Fruit fly (Drosophila melanogaster): ENCODE data around the gene CG32409.

Gene CG32409

DNA sequence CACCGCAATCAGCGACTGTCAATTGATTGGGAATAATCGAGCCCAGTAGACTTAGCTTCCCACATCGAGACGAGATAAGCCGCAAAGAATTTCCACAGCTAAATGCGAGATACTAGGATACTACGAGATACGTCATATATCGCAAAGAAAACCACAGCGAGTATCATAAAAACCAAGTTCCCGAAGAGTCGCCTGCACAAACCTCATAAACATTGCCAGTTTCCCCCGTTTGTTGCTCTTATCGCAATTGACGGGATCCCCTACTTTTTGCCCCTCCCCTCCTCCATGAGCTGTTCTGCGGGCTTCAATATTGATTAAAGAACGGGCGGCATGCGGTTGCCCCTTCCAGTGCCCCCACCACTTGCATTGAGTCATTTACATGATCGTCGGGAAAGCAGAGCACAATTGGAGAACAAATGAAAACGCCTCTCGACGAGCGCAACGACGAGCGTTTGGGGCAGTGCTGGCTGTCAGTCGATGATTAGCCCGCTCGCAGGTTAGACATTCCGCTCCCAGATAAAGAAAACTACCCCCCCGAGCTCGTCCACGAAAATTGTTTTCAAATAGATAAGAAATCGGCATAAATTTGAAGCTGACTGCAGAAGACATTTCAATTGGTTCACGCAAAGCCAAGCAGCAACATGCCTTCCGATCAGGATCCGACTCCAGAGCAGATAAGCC, 22.8 kb downstream of the CG32409 start, which contains the start of gene CG32407:
Gene CG32407, plus strand, starts transcription at position 51 of the 681 bp plus-strand sequence.
- TF ChIP-seq CG5204 (GFP tag; optimal IDR thresholded peaks at IDR 0.05): no peak
- no peak for TF ChIP-seq bab1 (GFP tag; optimal IDR thresholded peaks at IDR 0.05)
- TF ChIP-seq tj (GFP tag; optimal IDR thresholded peaks at IDR 0.05): no peak
- TF ChIP-seq CG14711 (tag; optimal IDR thresholded peaks at IDR 0.05): no peak
- TF ChIP-seq ovo (GFP tag; optimal IDR thresholded peaks at IDR 0.05): peak; percentile 24
- TF ChIP-seq Crg-1 (GFP tag; optimal IDR thresholded peaks at IDR 0.05): peak; percentile 36
- TF ChIP-seq toe (GFP tag; optimal IDR thresholded peaks at IDR 0.05): peak; percentile 8
- TF ChIP-seq CG7045 (GFP tag; optimal IDR thresholded peaks at IDR 0.05): peak; percentile 6
- no peak for TF ChIP-seq kay (GFP tag; ENCODE audit: borderline replicate concordance)
- peak; percentile 59 for TF ChIP-seq cic (GFP tag; optimal IDR thresholded peaks at IDR 0.05)
- no peak for TF ChIP-seq Clk (GFP tag; optimal IDR thresholded peaks at IDR 0.05)
- peak; percentile 45 for TF ChIP-seq CG12768 (GFP tag; optimal IDR thresholded peaks at IDR 0.05)
- peak; percentile 23 for TF ChIP-seq CG7101 (tag; optimal IDR thresholded peaks at IDR 0.05)
- TF ChIP-seq CG11617 (GFP tag; optimal IDR thresholded peaks at IDR 0.05): peak; percentile 13
- no peak for TF ChIP-seq CG33017 (tag; optimal IDR thresholded peaks at IDR 0.05)
- TF ChIP-seq CG1620 (GFP tag; optimal IDR thresholded peaks at IDR 0.05): no peak
- TF ChIP-seq Hr96 (GFP tag; optimal IDR thresholded peaks at IDR 0.05): peak; percentile 53
- TF ChIP-seq Mnt (GFP tag; optimal IDR thresholded peaks at IDR 0.05): peak; percentile 71
- TF ChIP-seq cnc (optimal IDR thresholded peaks at IDR 0.05): no peak
- peak; percentile 64 for TF ChIP-seq pad (GFP tag; optimal IDR thresholded peaks at IDR 0.05)

DNA sequence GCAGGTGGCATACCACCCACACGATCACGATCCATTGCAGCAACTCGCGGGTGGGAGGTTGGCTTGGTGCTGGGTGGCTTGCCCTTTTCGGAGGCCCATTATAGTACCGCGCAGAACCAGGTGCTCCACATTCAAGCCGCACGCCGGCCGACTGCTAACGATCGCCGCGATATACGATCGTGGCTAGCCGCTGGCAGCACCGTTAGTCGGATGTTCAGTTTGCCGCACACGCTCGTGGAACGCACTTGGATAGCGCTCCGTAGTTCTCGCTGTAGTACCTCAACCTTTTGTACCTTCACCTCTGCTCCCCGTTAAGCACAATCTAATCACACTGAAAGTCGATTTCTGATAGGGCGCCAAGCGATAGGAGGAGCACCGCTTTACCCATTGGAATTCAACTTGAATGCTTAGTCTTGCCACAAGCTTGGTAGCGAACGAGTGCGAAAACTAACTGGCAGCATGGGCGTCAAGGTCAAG, 24.4 kb downstream of the CG32409 start, which contains the start of gene CG33523:
Gene CG33523, plus strand, starts transcription at position 217 of the 477 bp plus-strand sequence.
- TF ChIP-seq kay (GFP tag; ENCODE audit: borderline replicate concordance) (no peak), Hr96 (GFP tag; optimal IDR thresholded peaks at IDR 0.05) (peak; percentile 43), Crg-1 (GFP tag; optimal IDR thresholded peaks at IDR 0.05) (no peak), cic (GFP tag; optimal IDR thresholded peaks at IDR 0.05) (peak; percentile 39), CG5204 (GFP tag; optimal IDR thresholded peaks at IDR 0.05) (no peak), CG12768 (GFP tag; optimal IDR thresholded peaks at IDR 0.05) (peak; percentile 41), ovo (GFP tag; optimal IDR thresholded peaks at IDR 0.05) (peak; percentile 79), Mnt (GFP tag; optimal IDR thresholded peaks at IDR 0.05) (peak; percentile 42)

DNA sequence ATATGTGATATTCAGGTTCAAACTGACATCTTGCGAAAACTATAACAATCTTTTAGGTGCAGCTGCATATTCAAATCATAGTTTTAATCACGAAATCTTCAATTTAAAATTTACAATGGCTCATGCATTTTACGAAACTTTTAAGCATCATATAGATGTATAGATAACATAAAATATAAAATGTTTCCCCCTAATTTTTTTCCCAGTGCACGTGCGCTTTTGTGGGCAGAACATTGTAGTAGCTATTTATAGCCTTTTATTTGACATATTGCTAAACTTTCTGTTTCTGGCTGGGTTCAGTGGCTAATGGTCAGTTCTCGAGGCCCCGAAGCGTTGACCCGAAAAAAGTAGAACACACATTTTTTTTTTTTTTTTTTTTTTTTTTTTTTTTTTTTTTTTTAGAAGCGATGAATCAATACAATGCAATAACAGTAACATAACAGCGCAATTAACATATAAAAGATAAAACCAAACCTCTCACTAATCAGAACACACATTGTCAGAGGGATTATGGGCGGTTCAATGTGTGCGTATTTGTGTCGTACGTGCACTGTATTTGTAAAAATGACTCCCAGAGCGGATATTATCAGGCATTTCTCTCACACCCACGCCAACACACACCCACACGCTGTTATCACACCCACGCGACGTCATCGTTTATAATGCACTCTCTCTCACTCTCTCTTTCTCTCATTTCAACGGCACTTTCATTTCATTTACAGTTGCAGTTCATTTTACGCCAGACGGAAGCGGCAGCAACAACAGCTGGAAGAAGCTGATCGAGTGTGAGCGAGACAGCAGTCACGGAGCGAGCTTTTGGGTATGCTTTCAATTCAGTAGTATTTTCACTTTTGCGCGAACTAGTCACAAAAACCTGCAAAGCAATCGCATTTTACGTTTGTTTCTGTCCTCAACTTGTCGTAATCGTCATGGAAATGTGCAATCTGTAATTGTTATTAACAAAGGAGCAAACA, 27.0 kb downstream of the CG32409 start:
- peak; percentile 97 for TF ChIP-seq cic (GFP tag; optimal IDR thresholded peaks at IDR 0.05)
- TF ChIP-seq CG7101 (tag; optimal IDR thresholded peaks at IDR 0.05): peak; percentile 59
- peak; percentile 44 for TF ChIP-seq CG7045 (GFP tag; optimal IDR thresholded peaks at IDR 0.05)
- TF ChIP-seq pad (GFP tag; optimal IDR thresholded peaks at IDR 0.05): peak; percentile 33
- TF ChIP-seq cnc (optimal IDR thresholded peaks at IDR 0.05): no peak
- TF ChIP-seq Clk (GFP tag; optimal IDR thresholded peaks at IDR 0.05): no peak
- peak; percentile 67 for TF ChIP-seq bab1 (GFP tag; optimal IDR thresholded peaks at IDR 0.05)
- peak; percentile 22 for TF ChIP-seq Mnt (GFP tag; optimal IDR thresholded peaks at IDR 0.05)
- TF ChIP-seq toe (GFP tag; optimal IDR thresholded peaks at IDR 0.05): no peak
- TF ChIP-seq Hr96 (GFP tag; optimal IDR thresholded peaks at IDR 0.05): no peak
- TF ChIP-seq ovo (GFP tag; optimal IDR thresholded peaks at IDR 0.05): peak; percentile 98
- TF ChIP-seq CG11617 (GFP tag; optimal IDR thresholded peaks at IDR 0.05): no peak
- peak; percentile 14 for TF ChIP-seq CG14711 (tag; optimal IDR thresholded peaks at IDR 0.05)
- no peak for TF ChIP-seq CG1620 (GFP tag; optimal IDR thresholded peaks at IDR 0.05)
- peak; percentile 68 for TF ChIP-seq CG12768 (GFP tag; optimal IDR thresholded peaks at IDR 0.05)
- TF ChIP-seq CG33017 (tag; optimal IDR thresholded peaks at IDR 0.05): peak; percentile 67
- TF ChIP-seq tj (GFP tag; optimal IDR thresholded peaks at IDR 0.05): peak; percentile 68
- TF ChIP-seq CG5204 (GFP tag; optimal IDR thresholded peaks at IDR 0.05): no peak
- no peak for TF ChIP-seq kay (GFP tag; ENCODE audit: borderline replicate concordance)
- no peak for TF ChIP-seq Crg-1 (GFP tag; optimal IDR thresholded peaks at IDR 0.05)

DNA sequence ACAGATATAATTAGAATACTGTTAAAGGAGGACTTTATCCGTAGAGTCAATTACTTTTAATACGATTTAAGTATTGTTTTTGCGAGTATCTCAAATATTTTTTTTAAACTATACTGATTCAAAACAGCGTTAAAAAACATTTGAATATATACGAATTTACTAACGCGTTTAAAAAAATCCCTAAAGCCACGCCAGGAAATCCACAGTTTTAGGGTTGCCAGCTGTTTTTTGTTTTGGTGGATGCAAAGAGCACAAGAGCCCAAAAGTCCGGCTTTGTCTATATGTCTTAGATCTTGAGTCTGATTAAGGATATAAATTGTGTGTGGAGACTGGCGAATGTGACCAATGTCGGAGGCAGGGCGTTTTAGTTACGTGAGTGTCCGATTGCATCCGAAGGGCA, 28.2 kb downstream of the CG32409 start:
- TF ChIP-seq CG14711 (tag; optimal IDR thresholded peaks at IDR 0.05): peak; percentile 83
- TF ChIP-seq CG7101 (tag; optimal IDR thresholded peaks at IDR 0.05): no peak
- no peak for TF ChIP-seq cnc (optimal IDR thresholded peaks at IDR 0.05)
- TF ChIP-seq CG33017 (tag; optimal IDR thresholded peaks at IDR 0.05): no peak
- TF ChIP-seq Crg-1 (GFP tag; optimal IDR thresholded peaks at IDR 0.05): no peak
- no peak for TF ChIP-seq Mnt (GFP tag; optimal IDR thresholded peaks at IDR 0.05)

DNA sequence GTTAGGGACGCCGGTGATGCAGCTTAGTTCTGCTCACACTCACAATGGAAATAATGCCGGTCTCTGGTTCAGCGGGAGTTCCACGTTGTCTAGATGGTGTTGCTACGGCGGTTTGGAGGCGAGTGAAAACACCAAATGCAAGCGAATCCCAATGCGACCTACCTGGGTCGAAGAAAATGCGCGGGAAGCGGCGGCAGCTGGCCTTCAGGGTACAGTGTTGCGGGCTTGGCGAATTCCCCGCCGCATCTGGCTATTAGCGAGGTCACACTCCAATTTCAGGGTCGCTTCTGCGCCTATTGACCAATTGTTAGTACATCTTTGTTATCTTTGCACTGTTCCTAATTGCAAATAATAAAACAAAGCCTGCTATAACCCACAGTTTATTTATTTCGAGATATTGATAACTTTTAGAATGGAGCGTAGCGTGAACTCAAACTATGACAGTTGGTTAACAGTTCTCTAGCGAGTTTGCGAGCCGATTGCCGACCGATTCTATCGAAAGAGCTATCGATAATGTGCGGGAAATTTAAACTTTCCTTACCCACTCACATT, 33.1 kb downstream of the CG32409 start, which contains the start of gene Rcc1:
Gene Rcc1, minus strand, starts transcription at position 411 of the 552 bp plus-strand sequence.
- no peak for TF ChIP-seq CG1620 (GFP tag; optimal IDR thresholded peaks at IDR 0.05)
- TF ChIP-seq CG14711 (tag; optimal IDR thresholded peaks at IDR 0.05): peak; percentile 72
- TF ChIP-seq tj (GFP tag; optimal IDR thresholded peaks at IDR 0.05): no peak
- TF ChIP-seq ovo (GFP tag; optimal IDR thresholded peaks at IDR 0.05): no peak
- TF ChIP-seq bab1 (GFP tag; optimal IDR thresholded peaks at IDR 0.05): peak; percentile 21
- TF ChIP-seq CG12768 (GFP tag; optimal IDR thresholded peaks at IDR 0.05): no peak
- peak; percentile 25 for TF ChIP-seq Crg-1 (GFP tag; optimal IDR thresholded peaks at IDR 0.05)
- TF ChIP-seq Mnt (GFP tag; optimal IDR thresholded peaks at IDR 0.05): no peak
- TF ChIP-seq CG7045 (GFP tag; optimal IDR thresholded peaks at IDR 0.05): no peak
- TF ChIP-seq cic (GFP tag; optimal IDR thresholded peaks at IDR 0.05): no peak
- TF ChIP-seq Hr96 (GFP tag; optimal IDR thresholded peaks at IDR 0.05): peak; percentile 26
- no peak for TF ChIP-seq CG5204 (GFP tag; optimal IDR thresholded peaks at IDR 0.05)
- no peak for TF ChIP-seq CG11617 (GFP tag; optimal IDR thresholded peaks at IDR 0.05)
- TF ChIP-seq toe (GFP tag; optimal IDR thresholded peaks at IDR 0.05): peak; percentile 15
- peak; percentile 9 for TF ChIP-seq CG7101 (tag; optimal IDR thresholded peaks at IDR 0.05)
- TF ChIP-seq kay (GFP tag; ENCODE audit: borderline replicate concordance): no peak
- TF ChIP-seq Clk (GFP tag; optimal IDR thresholded peaks at IDR 0.05): no peak
- no peak for TF ChIP-seq CG33017 (tag; optimal IDR thresholded peaks at IDR 0.05)
- no peak for TF ChIP-seq pad (GFP tag; optimal IDR thresholded peaks at IDR 0.05)
- TF ChIP-seq cnc (optimal IDR thresholded peaks at IDR 0.05): no peak

Data from whole organism, adult.